Worm (Caenorhabditis elegans): ENCODE measurements around the gene ckk-1.

DNA sequence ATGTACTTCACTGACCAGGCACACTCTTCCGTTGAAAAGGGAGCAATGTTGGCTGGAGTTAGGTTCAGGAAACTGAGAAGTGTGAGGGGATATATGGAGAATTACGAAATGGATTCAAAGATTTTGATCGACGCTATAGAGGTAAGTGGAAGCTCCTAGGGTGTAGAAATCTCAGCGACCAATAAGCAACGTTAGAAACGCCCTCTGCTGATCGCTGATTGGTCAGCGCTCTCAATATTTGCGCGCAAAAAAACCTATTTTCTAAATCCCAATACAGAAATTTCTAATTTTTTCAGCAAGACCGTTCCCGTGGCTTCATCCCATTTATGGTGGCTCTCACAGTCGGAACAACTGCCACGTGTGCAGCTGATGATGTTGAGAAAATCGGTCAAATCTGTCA lies 19.6 kb upstream of the ckk-1 start:
- TF ChIP-seq Y67H2A.10 (GFP tag; conservative IDR thresholded peaks at IDR 0.05), result no peak
- no peak for TF ChIP-seq pha-4 (tag; optimal IDR thresholded peaks at IDR 0.05)
- TF ChIP-seq F22D6.2 (tag; optimal IDR thresholded peaks at IDR 0.05), result no peak
- TF ChIP-seq Y53G8AR.9 (GFP tag; conservative IDR thresholded peaks at IDR 0.05), result no peak
- no peak for TF ChIP-seq unc-62 (GFP tag; optimal IDR thresholded peaks at IDR 0.05)
- TF ChIP-seq sea-2 (GFP tag; IDR thresholded peaks at IDR 0.05), result no peak
